Fruit fly (Drosophila melanogaster) whole organism, wandering third instar larva: Measurements from ENCODE around the gene Apoltp.

Experiments used
- Abd-B ChIP-seq: fragments of >200 bp; optimal IDR thresholded peaks from 2 replicates; lab custom pipeline; 2017; ENCODE audit warnings: missing biosample characterization, missing genetic modification characterization
- CG9705 ChIP-seq: fragments of 200-800 bp; sonication (Bioruptor generic); optimal IDR thresholded peaks from 2 replicates; lab custom pipeline; 2018; ENCODE audit warnings: missing biosample characterization, mild to moderate bottlenecking, missing genetic modification characterization
- Dif ChIP-seq: fragments of 200-275, 200-300 bp; sonication (Bioruptor generic); optimal IDR thresholded peaks from 2 replicates; lab custom pipeline; 2018; ENCODE audit warnings: missing biosample characterization, missing genetic modification characterization; ENCODE audit not compliant: partially characterized antibody
- Hnf4 ChIP-seq: fragments of 200-800 bp; sonication (Bioruptor generic); optimal IDR thresholded peaks from 2 replicates; lab custom pipeline; 2016; ENCODE audit warnings: missing biosample characterization, mild to moderate bottlenecking, missing genetic modification characterization
- Sp1 ChIP-seq: fragments of 200-800 bp; sonication (Bioruptor generic); optimal IDR thresholded peaks from 3 replicates; lab custom pipeline; 2019; ENCODE audit warnings: missing biosample characterization, mild to moderate bottlenecking, missing genetic modification characterization, moderate library complexity
- brk ChIP-seq: fragments of 200-800 bp; sonication (Bioruptor generic); optimal IDR thresholded peaks from 2 replicates; lab custom pipeline; 2016; ENCODE audit warnings: missing biosample characterization, mild to moderate bottlenecking, missing genetic modification characterization
- dmrt93B ChIP-seq: fragments of 200-800 bp; sonication (Bioruptor generic); optimal IDR thresholded peaks from 2 replicates; lab custom pipeline; 2018; ENCODE audit warnings: missing biosample characterization, mild to moderate bottlenecking, missing genetic modification characterization
- dsf ChIP-seq: sonication (Bioruptor generic); optimal IDR thresholded peaks from 2 replicates; lab custom pipeline; 2016; ENCODE audit warnings: missing biosample characterization, missing genetic modification characterization, borderline replicate concordance
- h ChIP-seq: fragments of 200-800 bp; sonication (Bioruptor generic); optimal IDR thresholded peaks from 3 replicates; lab custom pipeline; 2016; ENCODE audit warnings: missing biosample characterization, mild to moderate bottlenecking, missing genetic modification characterization
- lola ChIP-seq: fragments of >200 bp; optimal IDR thresholded peaks from 2 replicates; lab custom pipeline; 2017; ENCODE audit warnings: missing biosample characterization, missing genetic modification characterization
- psq ChIP-seq: fragments of 200-800 bp; sonication (Bioruptor generic); optimal IDR thresholded peaks from 3 replicates; lab custom pipeline; 2017; ENCODE audit warnings: missing biosample characterization, mild to moderate bottlenecking, missing genetic modification characterization, moderate library complexity
- sage ChIP-seq: fragments of 200-800 bp; sonication (Bioruptor generic); optimal IDR thresholded peaks from 2 replicates; lab custom pipeline; 2016; ENCODE audit warnings: missing biosample characterization, mild to moderate bottlenecking, missing genetic modification characterization
- tai ChIP-seq: sonication (Bioruptor generic); optimal IDR thresholded peaks from 2 replicates; lab custom pipeline; 2016; ENCODE audit warnings: missing biosample characterization, missing genetic modification characterization
- usp ChIP-seq: fragments of >200 bp; optimal IDR thresholded peaks from 2 replicates; lab custom pipeline; 2017; ENCODE audit warnings: missing biosample characterization, missing genetic modification characterization

- TF ChIP-seq dsf (GFP tag; lab: Kevin White, UChicago) = no peak
- TF ChIP-seq h (GFP tag; lab: Kevin White, UChicago) = no peak
- no peak for TF ChIP-seq brk
- TF ChIP-seq Abd-B (GFP tag; lab: Kevin White, UChicago) = no peak
- TF ChIP-seq Sp1 (GFP tag; lab: Kevin White, UChicago) = no peak
- no peak for TF ChIP-seq usp (GFP tag; lab: Kevin White, UChicago)
- no peak for TF ChIP-seq psq (GFP tag; lab: Kevin White, UChicago)
- TF ChIP-seq dmrt93B (GFP tag; lab: Kevin White, UChicago) = no peak
- TF ChIP-seq Hnf4 (GFP tag; lab: Kevin White, UChicago) = no peak
- TF ChIP-seq tai = no peak
- TF ChIP-seq CG9705 (GFP tag; lab: Kevin White, UChicago) = no peak
- TF ChIP-seq Dif (GFP tag; lab: Kevin White, UChicago) = no peak
- no peak for TF ChIP-seq lola (GFP tag; lab: Kevin White, UChicago)
- TF ChIP-seq sage (GFP tag; lab: Kevin White, UChicago) = no peak
Observed at dm6 chr2L:9613922-9614321, 20.1 kb upstream of the Apoltp start.
